Fruit fly (Drosophila melanogaster): ENCODE measurements around the gene CG11693.
A peak's percentile ranks its signal among the peaks of the same experiment; 100 is the strongest.

CG11693 gene

dm6 chr3R:8354458-8354857, 43.9 kb upstream of the CG11693 start (continued):
- TF ChIP-seq lbe (GFP tag; optimal IDR thresholded peaks at IDR 0.05) (peak; percentile 62), CG10274 (GFP tag; optimal IDR thresholded peaks at IDR 0.05) (no peak), wor (GFP tag; IDR thresholded peaks at IDR 0.05) (peak; percentile 40; the same call in 1 of the 2 replicates), gsb (GFP tag; IDR thresholded peaks at IDR 0.05) (peak; percentile 64; the same call in 1 of the 2 replicates), CG11247 (GFP tag; IDR thresholded peaks at IDR 0.05) (peak; percentile 38; the same call in 1 of the 2 replicates), CG1647 (GFP tag; optimal IDR thresholded peaks at IDR 0.05) (peak; percentile 1), sc (optimal IDR thresholded peaks at IDR 0.05) (no peak), sc (GFP tag; optimal IDR thresholded peaks at IDR 0.05) (no peak), bowl (GFP tag; IDR thresholded peaks at IDR 0.05) (no peak), Spps (tag; optimal IDR thresholded peaks at IDR 0.05) (no peak), Dll (GFP tag; IDR thresholded peaks at IDR 0.05; ENCODE audit: partially characterized antibody) (no peak), CG3281 (GFP tag; optimal IDR thresholded peaks at IDR 0.05) (peak; percentile 26), ATbp (GFP tag; optimal IDR thresholded peaks at IDR 0.05) (peak; percentile 61), sens-2 (GFP tag; IDR thresholded peaks at IDR 0.05) (peak; percentile 24; the same call in 1 of the 2 replicates), cad (GFP tag; optimal IDR thresholded peaks at IDR 0.05) (no peak), CG42726 (GFP tag; IDR thresholded peaks at IDR 0.05; ENCODE audit: partially characterized antibody) (no peak), eyg (GFP tag; optimal IDR thresholded peaks at IDR 0.05) (no peak), Antp (GFP tag; optimal IDR thresholded peaks at IDR 0.05) (no peak), Nf-YC (tag; optimal IDR thresholded peaks at IDR 0.05) (no peak), inv (GFP tag; IDR thresholded peaks at IDR 0.05; ENCODE audit: partially characterized antibody) (no peak), CG6175 (GFP tag; IDR thresholded peaks at IDR 0.05) (peak; percentile 38; the same call in 2 of the 3 replicates), CG9609 (GFP tag; optimal IDR thresholded peaks at IDR 0.05) (no peak), hb (GFP tag; IDR thresholded peaks at IDR 0.05; ENCODE audit: partially characterized antibody) (no peak), cwo (GFP tag; optimal IDR thresholded peaks at IDR 0.05) (peak; percentile 87), Dip2 (GFP tag; IDR thresholded peaks at IDR 0.05) (no peak), gfzf (GFP tag; optimal IDR thresholded peaks at IDR 0.05) (no peak), CG7928 (GFP tag; optimal IDR thresholded peaks at IDR 0.05) (peak; percentile 14), CoRest (tag; optimal IDR thresholded peaks at IDR 0.05) (peak; percentile 0), Fer3 (tag; optimal IDR thresholded peaks at IDR 0.05) (peak; percentile 66), Dp (GFP tag; optimal IDR thresholded peaks at IDR 0.05) (no peak), psq (GFP tag; optimal IDR thresholded peaks at IDR 0.05) (no peak), MBD-R2 (GFP tag; IDR thresholded peaks at IDR 0.05) (no peak; the same call in 1 of the 2 replicates), gt (GFP tag; IDR thresholded peaks at IDR 0.05) (no peak), CG17612 (GFP tag; IDR thresholded peaks at IDR 0.05) (0 out of 2 replicates have a peak, but pooled peaks have one; percentile 41), gro (GFP tag; optimal IDR thresholded peaks at IDR 0.05) (no peak), CG3163 (GFP tag; optimal IDR thresholded peaks at IDR 0.05) (no peak), CG14965 (GFP tag; optimal IDR thresholded peaks at IDR 0.05; ENCODE audit: borderline replicate concordance) (no peak), trem (tag; optimal IDR thresholded peaks at IDR 0.05) (no peak), CG17385 (GFP tag; optimal IDR thresholded peaks at IDR 0.05) (peak; percentile 38), CG10321 (GFP tag; IDR thresholded peaks at IDR 0.05) (peak; percentile 25; the same call in 1 of the 2 replicates), tna (GFP tag; IDR thresholded peaks at IDR 0.05; ENCODE audit: partially characterized antibody) (no peak), ab (GFP tag; optimal IDR thresholded peaks at IDR 0.05) (no peak), CG9797 (GFP tag; optimal IDR thresholded peaks at IDR 0.05) (no peak), tgo (GFP tag; IDR thresholded peaks at IDR 0.05) (peak; percentile 73; the same call in 2 of the 3 replicates), CG15514 (GFP tag; optimal IDR thresholded peaks at IDR 0.05) (peak; percentile 13), hth (optimal IDR thresholded peaks at IDR 0.05) (no peak), CG16779 (GFP tag; IDR thresholded peaks at IDR 0.05) (no peak), lmd (GFP tag; IDR thresholded peaks at IDR 0.05) (peak; percentile 74), sr (GFP tag; IDR thresholded peaks at IDR 0.05) (peak; percentile 85), Usf (GFP tag; optimal IDR thresholded peaks at IDR 0.05) (no peak), Eip74EF (GFP tag; optimal IDR thresholded peaks at IDR 0.05) (peak in 1 of 2 experiments; percentile 74)

All from whole organism, embryonic.